Fruit fly (Drosophila melanogaster) whole organism, wandering third instar larva: Measurements from ENCODE around the gene Hmu.

Experiments
- Abd-B ChIP-seq: fragments of >200 bp; optimal IDR thresholded peaks from 2 replicates; lab custom pipeline; 2017; ENCODE audit warnings: missing biosample characterization, missing genetic modification characterization
- CG32264 ChIP-seq: fragments of 200-800 bp; sonication (Bioruptor generic); optimal IDR thresholded peaks from 2 replicates; lab custom pipeline; 2016; ENCODE audit warnings: missing biosample characterization, missing genetic modification characterization
- CG9705 ChIP-seq: fragments of 200-800 bp; sonication (Bioruptor generic); optimal IDR thresholded peaks from 2 replicates; lab custom pipeline; 2018; ENCODE audit warnings: missing biosample characterization, mild to moderate bottlenecking, missing genetic modification characterization
- CrebA ChIP-seq: fragments of 200-800 bp; sonication (Bioruptor generic); optimal IDR thresholded peaks from 2 replicates; lab custom pipeline; 2016; ENCODE audit warnings: missing biosample characterization, mild to moderate bottlenecking, missing genetic modification characterization, borderline replicate concordance
- Dfd ChIP-seq: fragments of >200 bp; optimal IDR thresholded peaks from 2 replicates; lab custom pipeline; 2017; ENCODE audit warnings: missing biosample characterization, missing genetic modification characterization
- Dif ChIP-seq: fragments of 200-275, 200-300 bp; sonication (Bioruptor generic); optimal IDR thresholded peaks from 2 replicates; lab custom pipeline; 2018; ENCODE audit warnings: missing biosample characterization, missing genetic modification characterization; ENCODE audit not compliant: partially characterized antibody
- GATAd ChIP-seq: sonication (Bioruptor generic); optimal IDR thresholded peaks from 2 replicates; lab custom pipeline; 2016; ENCODE audit warnings: missing biosample characterization, missing genetic modification characterization
- HLH106 ChIP-seq: fragments of 200-800 bp; optimal IDR thresholded peaks from 3 replicates; lab custom pipeline; 2019; ENCODE audit warnings: missing biosample characterization, mild to moderate bottlenecking, missing genetic modification characterization, moderate library complexity
- Hnf4 ChIP-seq: fragments of 200-800 bp; sonication (Bioruptor generic); optimal IDR thresholded peaks from 2 replicates; lab custom pipeline; 2016; ENCODE audit warnings: missing biosample characterization, mild to moderate bottlenecking, missing genetic modification characterization
- Hr78 ChIP-seq: fragments of >200 bp; optimal IDR thresholded peaks from 2 replicates; lab custom pipeline; 2017; ENCODE audit warnings: missing biosample characterization, missing genetic modification characterization
- Hr83 ChIP-seq: fragments of 200-300 bp; sonication (Bioruptor generic); optimal IDR thresholded peaks from 2 replicates; lab custom pipeline; 2016; ENCODE audit warnings: missing biosample characterization, mild to moderate bottlenecking, missing genetic modification characterization, moderate library complexity; ENCODE audit not compliant: poor library complexity, severe bottlenecking
- Jra ChIP-seq: sonication (Bioruptor generic); optimal IDR thresholded peaks from 2 replicates; lab custom pipeline; 2016; ENCODE audit warnings: missing biosample characterization, missing genetic modification characterization
- Mio ChIP-seq: sonication (Bioruptor generic); optimal IDR thresholded peaks from 2 replicates; lab custom pipeline; 2016; ENCODE audit warnings: missing biosample characterization, missing genetic modification characterization
- Myc ChIP-seq: fragments of >200 bp; optimal IDR thresholded peaks from 2 replicates; lab custom pipeline; 2017
- N ChIP-seq: fragments of >200 bp; optimal IDR thresholded peaks from 2 replicates; lab custom pipeline; 2018; ENCODE audit warnings: missing biosample characterization, missing external identifiers, missing genetic modification characterization
- OdsH ChIP-seq: fragments of 200-800 bp; sonication (Bioruptor generic); optimal IDR thresholded peaks from 2 replicates; lab custom pipeline; 2016; ENCODE audit warnings: missing biosample characterization, mild to moderate bottlenecking, missing genetic modification characterization
- Rel ChIP-seq, 2 experiments: fragments of 200-800 bp; sonication (Bioruptor generic) in 1 of 2; optimal IDR thresholded peaks; 2 replicates in 1 of 2; 3 replicates in 1 of 2; lab custom pipeline; 2016 to 2019; ENCODE audit warnings: mild to moderate bottlenecking in 2 of 2, missing biosample characterization in 2 of 2, missing genetic modification characterization in 2 of 2, moderate library complexity in 1 of 2
- Sp1 ChIP-seq: fragments of 200-800 bp; sonication (Bioruptor generic); optimal IDR thresholded peaks from 3 replicates; lab custom pipeline; 2019; ENCODE audit warnings: missing biosample characterization, mild to moderate bottlenecking, missing genetic modification characterization, moderate library complexity
- Vsx2 ChIP-seq: fragments of 200-300, 225-300 bp; sonication (Bioruptor generic); optimal IDR thresholded peaks from 2 replicates; lab custom pipeline; 2018; ENCODE audit warnings: missing biosample characterization, missing genetic modification characterization; ENCODE audit not compliant: partially characterized antibody
- br ChIP-seq: fragments of 200-800 bp; sonication (Bioruptor generic); optimal IDR thresholded peaks from 2 replicates; lab custom pipeline; 2016; ENCODE audit warnings: missing biosample characterization, missing genetic modification characterization
- brk ChIP-seq: fragments of 200-800 bp; sonication (Bioruptor generic); optimal IDR thresholded peaks from 2 replicates; lab custom pipeline; 2016; ENCODE audit warnings: missing biosample characterization, mild to moderate bottlenecking, missing genetic modification characterization
- dl ChIP-seq, 2 experiments: fragments of 175-275, 200-275 bp in 1 of 2; fragments of 200-275 bp in 1 of 2; sonication (Bioruptor generic); optimal IDR thresholded peaks; lab custom pipeline; 2018; ENCODE audit warnings: mild to moderate bottlenecking in 2 of 2, missing biosample characterization in 2 of 2, missing genetic modification characterization in 2 of 2, moderate library complexity in 2 of 2; ENCODE audit not compliant: partially characterized antibody in 2 of 2, insufficient read depth in 1 of 2
- dmrt93B ChIP-seq: fragments of 200-800 bp; sonication (Bioruptor generic); optimal IDR thresholded peaks from 2 replicates; lab custom pipeline; 2018; ENCODE audit warnings: missing biosample characterization, mild to moderate bottlenecking, missing genetic modification characterization
- dsf ChIP-seq: sonication (Bioruptor generic); optimal IDR thresholded peaks from 2 replicates; lab custom pipeline; 2016; ENCODE audit warnings: missing biosample characterization, missing genetic modification characterization, borderline replicate concordance
- ey ChIP-seq: fragments of 200-800 bp; sonication (Bioruptor generic); optimal IDR thresholded peaks from 2 replicates; lab custom pipeline; 2016; ENCODE audit warnings: missing biosample characterization, missing genetic modification characterization
- foxo ChIP-seq, 2 experiments: fragments of 200-800 bp; sonication (Bioruptor generic); optimal IDR thresholded peaks; 2 replicates in 1 of 2; 3 replicates in 1 of 2; lab custom pipeline; 2016 to 2017; ENCODE audit warnings: missing biosample characterization in 2 of 2, missing genetic modification characterization in 2 of 2
- fru ChIP-seq: fragments of 200-800 bp; sonication (Bioruptor generic); optimal IDR thresholded peaks from 3 replicates; lab custom pipeline; 2016; ENCODE audit warnings: missing biosample characterization, mild to moderate bottlenecking, missing genetic modification characterization
- h ChIP-seq: fragments of 200-800 bp; sonication (Bioruptor generic); optimal IDR thresholded peaks from 3 replicates; lab custom pipeline; 2016; ENCODE audit warnings: missing biosample characterization, mild to moderate bottlenecking, missing genetic modification characterization
- jim ChIP-seq: fragments of 175-275, 200-325 bp; sonication (Bioruptor generic); optimal IDR thresholded peaks from 2 replicates; lab custom pipeline; 2016; ENCODE audit warnings: missing biosample characterization, mild to moderate bottlenecking, missing genetic modification characterization
- lola ChIP-seq: fragments of >200 bp; optimal IDR thresholded peaks from 2 replicates; lab custom pipeline; 2017; ENCODE audit warnings: missing biosample characterization, missing genetic modification characterization
- pan ChIP-seq: fragments of >200 bp; optimal IDR thresholded peaks from 2 replicates; lab custom pipeline; 2017
- psq ChIP-seq: fragments of 200-800 bp; sonication (Bioruptor generic); optimal IDR thresholded peaks from 3 replicates; lab custom pipeline; 2017; ENCODE audit warnings: missing biosample characterization, mild to moderate bottlenecking, missing genetic modification characterization, moderate library complexity
- rgr ChIP-seq: fragments of 200-800 bp; sonication (Bioruptor generic); optimal IDR thresholded peaks from 3 replicates; lab custom pipeline; 2016; ENCODE audit warnings: missing biosample characterization, mild to moderate bottlenecking, missing genetic modification characterization
- sage ChIP-seq: fragments of 200-800 bp; sonication (Bioruptor generic); optimal IDR thresholded peaks from 2 replicates; lab custom pipeline; 2016; ENCODE audit warnings: missing biosample characterization, mild to moderate bottlenecking, missing genetic modification characterization
- sv ChIP-seq: fragments of 200-800 bp; sonication (Bioruptor generic); optimal IDR thresholded peaks from 3 replicates; lab custom pipeline; 2016; ENCODE audit warnings: missing biosample characterization, missing genetic modification characterization
- tai ChIP-seq: sonication (Bioruptor generic); optimal IDR thresholded peaks from 2 replicates; lab custom pipeline; 2016; ENCODE audit warnings: missing biosample characterization, missing genetic modification characterization
- usp ChIP-seq: fragments of >200 bp; optimal IDR thresholded peaks from 2 replicates; lab custom pipeline; 2017; ENCODE audit warnings: missing biosample characterization, missing genetic modification characterization
- woc ChIP-seq: sonication (Bioruptor generic); optimal IDR thresholded peaks from 2 replicates; lab custom pipeline; 2016; ENCODE audit warnings: missing biosample characterization, mild to moderate bottlenecking, missing genetic modification characterization

The Hmu gene

DNA sequence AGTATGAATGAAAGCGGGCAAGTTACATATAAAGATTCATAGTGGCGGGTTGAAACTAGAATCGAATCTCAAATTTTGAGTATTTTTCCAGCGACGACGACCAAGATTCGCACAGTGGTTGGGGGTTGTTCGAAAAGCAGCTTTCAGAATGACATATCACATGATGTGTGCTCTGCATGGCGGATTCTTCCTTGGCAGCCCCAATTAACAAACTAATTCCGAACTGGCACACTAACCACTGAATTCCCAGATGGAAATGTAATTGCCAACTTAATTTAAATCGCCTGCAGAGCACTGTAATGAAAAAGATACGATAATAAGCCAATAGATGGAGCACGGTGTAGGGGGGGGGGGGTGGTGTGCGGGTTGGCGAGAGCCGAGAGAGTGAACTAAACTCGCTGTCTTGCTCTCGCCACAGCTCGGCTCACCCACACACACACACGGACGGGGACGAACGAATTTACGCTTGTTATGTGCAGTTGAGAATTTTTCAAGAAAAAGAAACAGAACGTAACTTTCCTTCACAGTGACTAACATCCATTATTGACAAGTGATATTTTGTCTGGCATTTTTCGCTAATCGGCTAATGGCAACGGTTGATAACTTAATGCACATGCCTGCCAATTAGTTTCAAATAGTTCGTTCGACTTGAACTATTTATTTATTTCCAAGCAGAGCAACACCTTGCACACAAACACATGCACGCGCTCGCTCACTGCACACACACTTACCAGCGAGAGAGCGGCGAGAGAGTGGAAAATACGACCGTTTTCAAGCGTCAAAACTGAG is 7.4 kb upstream of the Hmu start:
- TF ChIP-seq foxo (GFP tag; optimal IDR thresholded peaks at IDR 0.05; lab: Kevin White, UChicago) (peak; percentile 83 to 98), usp (GFP tag; lab: Kevin White, UChicago) (no peak), Dfd (GFP tag; lab: Kevin White, UChicago) (no peak), fru (GFP tag; lab: Kevin White, UChicago) (peak; percentile 97), Jra (GFP tag; lab: Kevin White, UChicago) (peak; percentile 80), sv (peak; percentile 73), Hr83 (peak; percentile 36), CG9705 (GFP tag; lab: Kevin White, UChicago) (peak; percentile 35), dsf (GFP tag; lab: Kevin White, UChicago) (peak; percentile 36), Dif (GFP tag; lab: Kevin White, UChicago) (peak; percentile 40), Sp1 (GFP tag; lab: Kevin White, UChicago) (peak; percentile 92), psq (GFP tag; lab: Kevin White, UChicago) (peak; percentile 92), dmrt93B (GFP tag; lab: Kevin White, UChicago) (peak; percentile 87), Hr78 (no peak), woc (GFP tag; lab: Kevin White, UChicago) (peak; percentile 99), HLH106 (tag; lab: Kevin White, UChicago) (peak; percentile 88), CrebA (no peak), rgr (GFP tag; lab: Kevin White, UChicago) (peak; percentile 98), sage (GFP tag; lab: Kevin White, UChicago) (peak; percentile 88), OdsH (GFP tag; lab: Kevin White, UChicago) (peak; percentile 97), Abd-B (GFP tag; lab: Kevin White, UChicago) (peak; percentile 14), br (GFP tag; lab: Kevin White, UChicago) (peak; percentile 97), ey (peak; percentile 97), jim (GFP tag; lab: Kevin White, UChicago) (peak; percentile 18), tai (GFP tag; lab: Kevin White, UChicago) (no peak), Hnf4 (peak; percentile 93), CG32264 (GFP tag; lab: Kevin White, UChicago) (peak; percentile 92), lola (no peak), Mio (peak; percentile 91), brk (GFP tag; lab: Kevin White, UChicago) (no peak), Rel (GFP tag; optimal IDR thresholded peaks at IDR 0.05; lab: Kevin White, UChicago) (peak; percentile 66), Rel (tag; optimal IDR thresholded peaks at IDR 0.05; lab: Kevin White, UChicago) (peak; percentile 54), N (peak; percentile 47), h (peak; percentile 97)

DNA sequence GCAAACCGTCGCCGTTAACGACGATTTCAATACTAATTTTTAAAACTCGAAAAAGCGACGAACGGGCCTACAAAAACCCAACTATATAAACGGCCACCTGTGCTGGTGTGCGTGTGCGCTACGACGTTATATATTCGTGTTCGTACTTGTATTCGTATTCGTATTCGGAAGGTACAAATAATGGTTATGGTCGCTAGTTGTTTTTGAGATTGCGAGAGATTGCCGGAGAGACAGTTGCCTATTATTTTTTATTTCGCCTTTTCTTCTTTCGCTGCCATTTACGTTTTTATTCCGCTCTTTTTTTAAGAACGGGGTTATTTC is 6.8 kb upstream of the Hmu start:
- no peak for TF ChIP-seq sage (GFP tag; lab: Kevin White, UChicago)
- no peak for TF ChIP-seq CG32264 (GFP tag; lab: Kevin White, UChicago)
- no peak for TF ChIP-seq Mio
- no peak for TF ChIP-seq Rel (GFP tag; optimal IDR thresholded peaks at IDR 0.05; lab: Kevin White, UChicago)
- TF ChIP-seq Rel (tag; optimal IDR thresholded peaks at IDR 0.05; lab: Kevin White, UChicago) = no peak
- no peak for TF ChIP-seq psq (GFP tag; lab: Kevin White, UChicago)
- TF ChIP-seq GATAd = no peak
- no peak for TF ChIP-seq usp (GFP tag; lab: Kevin White, UChicago)

DNA sequence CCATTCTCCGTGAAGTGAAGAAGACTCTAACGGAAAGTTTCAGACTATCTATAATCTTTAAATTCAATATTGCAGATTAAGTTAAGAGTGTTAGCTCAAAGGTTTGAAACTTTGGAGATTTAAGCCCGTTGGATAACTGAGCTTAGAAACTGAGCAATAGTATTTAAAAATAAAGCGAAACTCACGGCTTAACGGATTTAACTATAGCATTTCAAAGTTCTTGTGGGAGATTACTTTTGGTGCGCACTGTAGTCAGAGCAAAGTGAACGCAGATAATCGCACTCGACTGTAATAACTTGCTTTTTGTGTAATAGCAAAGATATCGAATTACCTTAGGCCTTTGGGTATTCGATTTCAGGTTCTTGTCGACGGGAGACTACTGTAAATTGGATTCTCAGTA is 6.3 kb upstream of the Hmu start, which contains the start of gene mrt:
mrt (minus strand) TSS at position 376 of the 400 bp plus-strand sequence.
- TF ChIP-seq dmrt93B (GFP tag; lab: Kevin White, UChicago) (peak; percentile 23), Hnf4 (peak; percentile 64), usp (GFP tag; lab: Kevin White, UChicago) (no peak), dsf (GFP tag; lab: Kevin White, UChicago) (no peak), Vsx2 (GFP tag; lab: Kevin White, UChicago) (no peak), CG32264 (GFP tag; lab: Kevin White, UChicago) (no peak), GATAd (no peak), OdsH (GFP tag; lab: Kevin White, UChicago) (peak; percentile 47), Hr78 (no peak), Dif (GFP tag; lab: Kevin White, UChicago) (no peak), dl (GFP tag; optimal IDR thresholded peaks at IDR 0.05; lab: Kevin White, UChicago; ENCODE audit: insufficient read depth in 1 of 2, partially characterized antibody in 2 of 2) (no peak), Rel (GFP tag; optimal IDR thresholded peaks at IDR 0.05; lab: Kevin White, UChicago) (no peak), Rel (tag; optimal IDR thresholded peaks at IDR 0.05; lab: Kevin White, UChicago) (no peak), brk (GFP tag; lab: Kevin White, UChicago) (no peak), h (peak; percentile 57), Hr83 (peak; percentile 1), lola (no peak), CG9705 (GFP tag; lab: Kevin White, UChicago) (peak; percentile 9), Myc (no peak), HLH106 (tag; lab: Kevin White, UChicago) (peak; percentile 61), ey (peak; percentile 62), Dfd (GFP tag; lab: Kevin White, UChicago) (no peak), sv (peak; percentile 39), CrebA (no peak), fru (GFP tag; lab: Kevin White, UChicago) (peak; percentile 73), sage (GFP tag; lab: Kevin White, UChicago) (no peak), jim (GFP tag; lab: Kevin White, UChicago) (no peak), Jra (GFP tag; lab: Kevin White, UChicago) (no peak), Abd-B (GFP tag; lab: Kevin White, UChicago) (no peak), N (no peak), Mio (no peak), woc (GFP tag; lab: Kevin White, UChicago) (peak; percentile 89), tai (GFP tag; lab: Kevin White, UChicago) (no peak), foxo (GFP tag; optimal IDR thresholded peaks at IDR 0.05; lab: Kevin White, UChicago) (peak in 1 of 2 experiments; percentile 73), rgr (GFP tag; lab: Kevin White, UChicago) (peak; percentile 58), pan (no peak), psq (GFP tag; lab: Kevin White, UChicago) (peak; percentile 28)
